Fruit fly (Drosophila melanogaster) whole organism, embryonic: ENCODE measurements around the gene eIF3h.
A peak's percentile ranks its signal among the peaks of the same experiment; 100 is the strongest.

Experiments
- Blimp-1 ChIP-seq: fragments of 200-800 bp; sonication (Bioruptor generic); optimal IDR thresholded peaks from 3 replicates; lab custom pipeline; 2018; ENCODE audit warnings: missing biosample characterization, missing genetic modification characterization, mild to moderate bottlenecking, moderate library complexity, missing genetic modification reagents
- BtbVII ChIP-seq: fragments of 200-800 bp; sonication (Bioruptor generic); optimal IDR thresholded peaks from 3 replicates; lab custom pipeline; 2017; ENCODE audit warnings: missing biosample characterization, mild to moderate bottlenecking, missing genetic modification characterization
- CG11398 ChIP-seq: fragments of 200-800 bp; sonication (Bioruptor generic); optimal IDR thresholded peaks from 2 replicates; lab custom pipeline; 2016; ENCODE audit warnings: missing biosample characterization, missing genetic modification characterization
- CG12104 ChIP-seq: fragments of 200-800 bp; sonication (Bioruptor generic); optimal IDR thresholded peaks from 3 replicates; lab custom pipeline; 2016; ENCODE audit warnings: missing biosample characterization, missing genetic modification characterization
- CG12391 ChIP-seq: fragments of 200-800 bp; sonication (Bioruptor generic); optimal IDR thresholded peaks from 3 replicates; lab custom pipeline; 2018; ENCODE audit warnings: missing biosample characterization, mild to moderate bottlenecking, missing genetic modification characterization, moderate library complexity
- CG12769 ChIP-seq: fragments of 200-800 bp; sonication (Bioruptor generic); optimal IDR thresholded peaks from 2 replicates; lab custom pipeline; 2019; ENCODE audit warnings: missing biosample characterization, mild to moderate bottlenecking, missing genetic modification characterization, moderate library complexity
- CG13894 ChIP-seq: fragments of 200-800 bp; sonication (Bioruptor generic); optimal IDR thresholded peaks from 3 replicates; lab custom pipeline; 2018; ENCODE audit warnings: missing biosample characterization, mild to moderate bottlenecking, missing genetic modification characterization, moderate library complexity
- CG17359 ChIP-seq: fragments of 200-800 bp; sonication (Bioruptor generic); optimal IDR thresholded peaks from 3 replicates; lab custom pipeline; 2018; ENCODE audit warnings: missing biosample characterization, mild to moderate bottlenecking, missing genetic modification characterization, moderate library complexity
- CG17912 ChIP-seq: fragments of 200-800 bp; sonication (Bioruptor generic); optimal IDR thresholded peaks from 2 replicates; lab custom pipeline; 2018; ENCODE audit warnings: missing biosample characterization, mild to moderate bottlenecking, missing genetic modification characterization
- CG18011 ChIP-seq: fragments of 200-800 bp; sonication (Bioruptor generic); optimal IDR thresholded peaks from 2 replicates; lab custom pipeline; 2017; ENCODE audit warnings: missing biosample characterization, missing genetic modification characterization, mild to moderate bottlenecking, moderate library complexity, missing genotype
- CG18262 ChIP-seq: fragments of 200-800 bp; optimal IDR thresholded peaks from 3 replicates; lab custom pipeline; 2019; ENCODE audit warnings: missing biosample characterization, mild to moderate bottlenecking, missing genetic modification characterization, moderate library complexity
- CG34224 ChIP-seq: fragments of 200-800 bp; sonication (Bioruptor generic); IDR thresholded peaks from 3 replicates; pipeline ENCODE4 v1.3.6; 2022; ENCODE audit warnings: missing biosample characterization, missing genetic modification characterization; ENCODE audit not compliant: partially characterized antibody
- CG34422 ChIP-seq: fragments of 200-800 bp; sonication (Bioruptor generic); IDR thresholded peaks from 3 replicates; pipeline ENCODE4 v1.3.6; 2022; ENCODE audit warnings: missing biosample characterization, missing genetic modification characterization
- CG3847 ChIP-seq: fragments of 200-800 bp; sonication (Bioruptor generic); IDR thresholded peaks from 2 replicates; pipeline ENCODE4 v1.3.6; 2022; ENCODE audit warnings: missing biosample characterization, missing genetic modification characterization
- CG42726 ChIP-seq: fragments of 200-800 bp; sonication (Bioruptor generic); IDR thresholded peaks from 2 replicates; pipeline ENCODE4 v1.3.6; 2022; ENCODE audit warnings: missing biosample characterization, missing genetic modification characterization; ENCODE audit not compliant: partially characterized antibody
- CG4617 ChIP-seq: fragments of 200-800 bp; sonication (Bioruptor generic); optimal IDR thresholded peaks from 3 replicates; lab custom pipeline; 2016; ENCODE audit warnings: missing biosample characterization, missing genetic modification characterization, borderline replicate concordance
- CG6254 ChIP-seq: fragments of 200-800 bp; sonication (Bioruptor generic); optimal IDR thresholded peaks from 3 replicates; lab custom pipeline; 2017; ENCODE audit warnings: mild to moderate bottlenecking, missing biosample characterization, missing genetic modification reagents, missing genetic modification characterization
- CG6854 ChIP-seq: fragments of 200-800 bp; sonication (Bioruptor generic); optimal IDR thresholded peaks from 3 replicates; lab custom pipeline; 2017; ENCODE audit warnings: missing biosample characterization, mild to moderate bottlenecking, missing genetic modification characterization
- CG7556 ChIP-seq: fragments of 200-800 bp; sonication (Bioruptor generic); optimal IDR thresholded peaks from 2 replicates; lab custom pipeline; 2017; ENCODE audit warnings: missing biosample characterization, mild to moderate bottlenecking, missing genetic modification characterization
- CG7987 ChIP-seq: fragments of 200-800 bp; sonication (Bioruptor generic); optimal IDR thresholded peaks from 2 replicates; lab custom pipeline; 2018; ENCODE audit warnings: missing biosample characterization, mild to moderate bottlenecking, missing genetic modification characterization, moderate library complexity
- CG8089 ChIP-seq: fragments of 200-800 bp; sonication (Bioruptor generic); optimal IDR thresholded peaks from 3 replicates; lab custom pipeline; 2016; ENCODE audit warnings: missing biosample characterization, missing genetic modification characterization
- CG8388 ChIP-seq: fragments of 200-800 bp; sonication (Bioruptor generic); optimal IDR thresholded peaks from 2 replicates; lab custom pipeline; 2019; ENCODE audit warnings: missing biosample characterization, mild to moderate bottlenecking, missing genetic modification characterization, moderate library complexity
- CG9817 ChIP-seq: fragments of 200-800 bp; sonication (Bioruptor generic); optimal IDR thresholded peaks from 2 replicates; lab custom pipeline; 2018; ENCODE audit warnings: missing biosample characterization, mild to moderate bottlenecking, missing genetic modification characterization, moderate library complexity
- D ChIP-seq, 2 experiments: fragments of 200-800 bp in 1 of 2; fragments of >200 bp in 1 of 2; sonication (Bioruptor generic) in 1 of 2; optimal IDR thresholded peaks; 2 replicates in 1 of 2; 3 replicates in 1 of 2; lab custom pipeline; 2017; ENCODE audit warnings: mild to moderate bottlenecking in 1 of 2, missing biosample characterization in 1 of 2, missing genetic modification characterization in 1 of 2, missing genetic modification reagents in 1 of 2
- E2f1 ChIP-seq: fragments of 200-800 bp; sonication (Bioruptor generic); IDR thresholded peaks from 2 replicates; pipeline ENCODE4 v1.3.6; 2022; ENCODE audit warnings: missing biosample characterization, missing genetic modification characterization
- HLH4C ChIP-seq: fragments of 200-800 bp; sonication (Bioruptor generic); IDR thresholded peaks from 3 replicates; pipeline ENCODE4 v1.3.6; 2022; ENCODE audit warnings: missing biosample characterization, missing genetic modification characterization; ENCODE audit not compliant: partially characterized antibody
- HLH54F ChIP-seq: fragments of 200-800 bp; sonication (Bioruptor generic); optimal IDR thresholded peaks from 3 replicates; lab custom pipeline; 2016; ENCODE audit warnings: missing biosample characterization, missing genetic modification characterization
- Hr3 ChIP-seq: fragments of 200-800 bp; sonication (Bioruptor generic); optimal IDR thresholded peaks from 3 replicates; lab custom pipeline; 2016; ENCODE audit warnings: missing biosample characterization, missing genetic modification characterization
- MTF-1 ChIP-seq: fragments of 200-800 bp; sonication (Bioruptor generic); optimal IDR thresholded peaks from 2 replicates; lab custom pipeline; 2018; ENCODE audit warnings: missing biosample characterization, mild to moderate bottlenecking, missing genetic modification characterization, borderline replicate concordance
- NK7.1 ChIP-seq: fragments of 200-800 bp; sonication (Bioruptor generic); optimal IDR thresholded peaks from 3 replicates; lab custom pipeline; 2016; ENCODE audit warnings: missing biosample characterization, missing genetic modification characterization
- Poxn ChIP-seq: fragments of 200-800 bp; sonication (Bioruptor generic); IDR thresholded peaks from 2 replicates; pipeline ENCODE4 v1.3.6; 2022; ENCODE audit warnings: missing biosample characterization, missing genetic modification characterization
- Sry-β ChIP-seq: fragments of 200-800 bp; sonication (Bioruptor generic); optimal IDR thresholded peaks from 2 replicates; lab custom pipeline; 2018; ENCODE audit warnings: missing biosample characterization, mild to moderate bottlenecking, missing genetic modification characterization, moderate library complexity
- al ChIP-seq: fragments of 200-800 bp; sonication (Bioruptor generic); IDR thresholded peaks from 2 replicates; pipeline ENCODE4 v1.3.6; 2022; ENCODE audit warnings: missing biosample characterization, missing genetic modification characterization
- crol ChIP-seq: fragments of 200-800 bp; sonication (Bioruptor generic); IDR thresholded peaks from 2 replicates; pipeline ENCODE4 v1.3.6; 2022; ENCODE audit warnings: missing biosample characterization, missing genetic modification characterization
- dysf ChIP-seq: fragments of 200-800 bp; sonication (Bioruptor generic); IDR thresholded peaks from 3 replicates; pipeline ENCODE4 v1.3.6; 2022; ENCODE audit warnings: missing biosample characterization, missing genetic modification characterization
- eyg ChIP-seq: fragments of 200-800 bp; sonication (Bioruptor generic); optimal IDR thresholded peaks from 3 replicates; lab custom pipeline; 2016; ENCODE audit warnings: missing biosample characterization, missing genetic modification characterization
- fd102C ChIP-seq: fragments of 200-800 bp; sonication (Bioruptor generic); optimal IDR thresholded peaks from 2 replicates; lab custom pipeline; 2018; ENCODE audit warnings: missing biosample characterization, mild to moderate bottlenecking, missing genetic modification characterization, moderate library complexity
- fu2 ChIP-seq: fragments of 200-800 bp; sonication (Bioruptor generic); optimal IDR thresholded peaks from 2 replicates; lab custom pipeline; 2016; ENCODE audit warnings: missing biosample characterization, missing genetic modification characterization
- gcm ChIP-seq: fragments of 200-800 bp; sonication (Bioruptor generic); optimal IDR thresholded peaks from 2 replicates; lab custom pipeline; 2019; ENCODE audit warnings: missing biosample characterization, mild to moderate bottlenecking, missing genetic modification characterization, moderate library complexity
- gsb ChIP-seq: fragments of 200-800 bp; sonication (Bioruptor generic); IDR thresholded peaks from 2 replicates; pipeline ENCODE4 v1.3.6; 2022; ENCODE audit warnings: missing biosample characterization, missing genetic modification characterization
- hb ChIP-seq: fragments of 200-800 bp; sonication (Bioruptor generic); IDR thresholded peaks from 3 replicates; pipeline ENCODE4 v1.3.6; 2022; ENCODE audit warnings: missing biosample characterization, missing genetic modification characterization; ENCODE audit not compliant: partially characterized antibody
- org-1 ChIP-seq: fragments of 200-800 bp; sonication (Bioruptor generic); optimal IDR thresholded peaks from 2 replicates; lab custom pipeline; 2017; ENCODE audit warnings: missing biosample characterization, missing genetic modification characterization
- schlank ChIP-seq: fragments of 200-800 bp; sonication (Bioruptor generic); optimal IDR thresholded peaks from 2 replicates; lab custom pipeline; 2018; ENCODE audit warnings: missing biosample characterization, mild to moderate bottlenecking, missing genetic modification characterization
- sima ChIP-seq: fragments of 200-800 bp; sonication (Bioruptor generic); optimal IDR thresholded peaks from 2 replicates; lab custom pipeline; 2016; ENCODE audit warnings: missing biosample characterization, missing genetic modification characterization
- slbo ChIP-seq: fragments of 200-800 bp; sonication (Bioruptor generic); IDR thresholded peaks from 2 replicates; pipeline ENCODE4 v1.3.6; 2022; ENCODE audit warnings: missing biosample characterization, missing genetic modification characterization
- sug ChIP-seq: fragments of 200-800 bp; optimal IDR thresholded peaks from 2 replicates; lab custom pipeline; 2019; ENCODE audit warnings: missing biosample characterization, mild to moderate bottlenecking, missing genetic modification characterization, moderate library complexity
- tio ChIP-seq: fragments of 200-800 bp; sonication (Bioruptor generic); optimal IDR thresholded peaks from 2 replicates; lab custom pipeline; 2017; ENCODE audit warnings: missing biosample characterization, missing genetic modification characterization, inconsistent platforms
- wdn ChIP-seq: fragments of 200-800 bp; sonication (Bioruptor generic); IDR thresholded peaks from 2 replicates; pipeline ENCODE4 v1.3.6; 2022; ENCODE audit warnings: missing biosample characterization, missing genetic modification characterization
- zfh1 ChIP-seq: fragments of 200-800 bp; sonication (Bioruptor generic); IDR thresholded peaks from 3 replicates; pipeline ENCODE4 v1.3.6; 2022; ENCODE audit warnings: missing biosample characterization, missing genetic modification characterization

The eIF3h gene

DNA sequence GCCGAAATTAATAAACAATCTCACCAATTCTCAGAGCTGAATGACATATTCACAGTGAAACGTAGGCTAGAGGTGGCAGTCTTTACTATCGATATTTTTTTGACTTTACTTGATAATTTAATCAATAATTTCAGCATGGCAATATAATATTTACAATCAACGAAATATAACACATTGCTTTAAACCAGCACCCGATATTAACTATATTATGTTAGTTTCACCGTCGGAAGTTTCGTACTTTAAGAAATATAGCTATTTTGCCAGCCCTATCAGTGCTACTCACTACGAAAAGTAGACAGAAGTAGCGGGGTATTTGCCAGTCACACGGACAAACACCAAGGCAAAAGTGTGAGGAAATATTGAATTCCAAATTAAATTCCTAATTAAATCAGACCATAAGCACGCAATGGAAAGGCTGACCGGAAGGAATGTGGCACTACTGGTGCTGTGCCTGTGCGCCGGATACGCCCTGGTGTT, 42.1 kb downstream of the eIF3h start, which contains the start of the genes CG31917, Tfb5 and SelT (continued):
- TF ChIP-seq CG42726 (GFP tag; lab: Robert Waterston, UW) (no peak; the same call in 1 of the 2 replicates), schlank (tag; lab: Kevin White, UChicago) (peak; percentile 3), al (no peak), HLH4C (GFP tag; lab: Robert Waterston, UW) (peak; percentile 65), CG4617 (GFP tag; lab: Kevin White, UChicago) (peak; percentile 89), wdn (GFP tag; lab: Robert Waterston, UW) (peak; percentile 31; the same call in 1 of the 2 replicates), CG6254 (no peak), MTF-1 (no peak), E2f1 (GFP tag; lab: Robert Waterston, UW) (no peak), CG34224 (GFP tag; lab: Robert Waterston, UW) (peak; percentile 74), CG7556 (peak; percentile 47), sug (no peak), slbo (GFP tag; lab: Robert Waterston, UW) (peak; percentile 71), CG3847 (peak; percentile 58), CG18262 (tag; lab: Kevin White, UChicago) (no peak), crol (GFP tag; lab: Robert Waterston, UW) (no peak), Sry-β (GFP tag; lab: Kevin White, UChicago) (peak; percentile 96), fu2 (GFP tag; lab: Kevin White, UChicago) (peak; percentile 59), tio (GFP tag; lab: Kevin White, UChicago) (no peak), CG13894 (no peak), HLH54F (GFP tag; lab: Kevin White, UChicago) (peak; percentile 59), gcm (peak; percentile 61), Poxn (GFP tag; lab: Robert Waterston, UW) (no peak), CG8388 (GFP tag; lab: Kevin White, UChicago) (peak; percentile 35), CG34422 (GFP tag; lab: Robert Waterston, UW) (peak; percentile 39; the same call in 2 of the 3 replicates), eyg (GFP tag; lab: Kevin White, UChicago) (no peak), CG12104 (GFP tag; lab: Kevin White, UChicago) (peak; percentile 40), CG12391 (tag; lab: Kevin White, UChicago) (peak; percentile 82), NK7.1 (GFP tag; lab: Kevin White, UChicago) (no peak), Blimp-1 (GFP tag; lab: Kevin White, UChicago) (no peak), BtbVII (GFP tag; lab: Kevin White, UChicago) (no peak), CG18011 (GFP tag; lab: Kevin White, UChicago) (no peak), CG7987 (GFP tag; lab: Kevin White, UChicago) (no peak), CG17912 (GFP tag; lab: Kevin White, UChicago) (no peak), sima (GFP tag; lab: Kevin White, UChicago) (no peak), zfh1 (GFP tag; lab: Robert Waterston, UW) (peak; percentile 59; the same call in 1 of the 3 replicates), gsb (GFP tag; lab: Robert Waterston, UW) (no peak), fd102C (no peak), dysf (GFP tag; lab: Robert Waterston, UW) (peak; percentile 57; the same call in 1 of the 3 replicates), CG8089 (GFP tag; lab: Kevin White, UChicago) (no peak), CG6854 (GFP tag; lab: Kevin White, UChicago) (no peak), org-1 (GFP tag; lab: Kevin White, UChicago) (no peak), Hr3 (GFP tag; lab: Kevin White, UChicago) (peak; percentile 53), CG17359 (no peak), CG11398 (GFP tag; lab: Kevin White, UChicago) (no peak), CG12769 (tag; lab: Kevin White, UChicago) (no peak), D (optimal IDR thresholded peaks at IDR 0.05; lab: Kevin White, UChicago) (no peak), D (GFP tag; optimal IDR thresholded peaks at IDR 0.05; lab: Kevin White, UChicago) (no peak), CG9817 (peak; percentile 75), hb (peak; percentile 58; the same call in 1 of the 3 replicates)
